Worm (Caenorhabditis elegans) whole organism, L1 larva: Measurements from ENCODE around the gene F40G9.12.

Source experiments
- C34B4.2 ChIP-seq: sonication (generic microtip); optimal IDR thresholded peaks from 2 replicates; lab custom pipeline; 2017; ENCODE audit warnings: mild to moderate bottlenecking, missing genetic modification characterization, missing compliant biosample characterization
- aly-2 ChIP-seq: fragments of 150-350 bp; optimal IDR thresholded peaks from 2 replicates; lab custom pipeline; 2014; ENCODE audit warnings: missing biosample characterization, missing genetic modification characterization
- dpl-1 ChIP-seq, 3 experiments: fragments of 150-350 bp in 2 of 3; sonication (generic microtip) in 1 of 3; optimal IDR thresholded peaks; 2 replicates each; lab custom pipeline; 2014 to 2017; ENCODE audit warnings: missing biosample characterization in 3 of 3, missing genetic modification characterization in 3 of 3, missing genetic modification reagents in 3 of 3
- elt-2 ChIP-seq: sonication (generic microtip); optimal IDR thresholded peaks from 2 replicates; lab custom pipeline; 2016; ENCODE audit warnings: missing genetic modification characterization, mild to moderate bottlenecking, inconsistent platforms, missing compliant biosample characterization, missing genetic modification reagents
- hlh-17 ChIP-seq: fragments of 200-800 bp; sonication (Bioruptor generic); optimal IDR thresholded peaks from 2 replicates; lab custom pipeline; 2018; ENCODE audit warnings: missing genetic modification characterization, mild to moderate bottlenecking, missing compliant biosample characterization, moderate library complexity, borderline replicate concordance
- lsy-2 ChIP-seq, 2 experiments: fragments of 150-350 bp; optimal IDR thresholded peaks; 2 replicates each; lab custom pipeline; 2014; ENCODE audit warnings: missing biosample characterization in 2 of 2, missing genetic modification characterization in 2 of 2
- mep-1 ChIP-seq: fragments of 150-350 bp; optimal IDR thresholded peaks from 2 replicates; lab custom pipeline; 2014; ENCODE audit warnings: missing biosample characterization, missing genetic modification characterization
- nhr-11 ChIP-seq: fragments of 150-350 bp; optimal IDR thresholded peaks from 2 replicates; lab custom pipeline; 2014; ENCODE audit warnings: missing biosample characterization, missing genetic modification characterization
- nhr-237 ChIP-seq: fragments of 150-350 bp; optimal IDR thresholded peaks from 2 replicates; lab custom pipeline; 2014; ENCODE audit warnings: missing biosample characterization, missing genetic modification characterization
- nhr-28 ChIP-seq: fragments of 150-350 bp; optimal IDR thresholded peaks from 2 replicates; lab custom pipeline; 2014; ENCODE audit warnings: missing biosample characterization, missing genetic modification characterization
- skn-1 ChIP-seq: fragments of 150-350 bp; optimal IDR thresholded peaks from 2 replicates; lab custom pipeline; 2014; ENCODE audit warnings: missing biosample characterization, missing genetic modification characterization
- sox-4 ChIP-seq: sonication (generic microtip); optimal IDR thresholded peaks from 2 replicates; lab custom pipeline; 2016; ENCODE audit warnings: missing genetic modification characterization, missing compliant biosample characterization
- zag-1 ChIP-seq: fragments of 150-350 bp; optimal IDR thresholded peaks from 2 replicates; lab custom pipeline; 2014; ENCODE audit warnings: missing biosample characterization, missing genetic modification characterization

DNA sequence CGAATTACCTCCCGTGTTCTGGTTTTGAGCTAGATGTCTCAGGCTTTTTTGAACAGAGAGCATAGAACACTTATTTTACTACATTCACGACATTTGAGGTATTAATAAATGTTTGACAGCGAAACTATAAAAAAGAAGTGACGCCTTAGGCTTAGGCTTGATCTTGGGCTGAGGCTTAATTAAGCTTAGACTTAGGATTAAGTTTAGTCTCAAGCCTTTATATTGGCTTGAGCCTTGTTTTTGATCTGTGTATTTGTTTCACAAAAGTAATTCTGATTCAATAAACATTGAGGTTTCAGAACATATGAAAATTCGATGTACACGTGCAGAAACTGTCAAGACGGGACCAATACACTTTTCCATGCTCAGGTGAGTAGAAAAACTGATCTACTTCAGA lies 38.0 kb downstream of the F40G9.12 start, which contains the start of gene klp-20:
- TF ChIP-seq zag-1 (tag; lab: Kevin White, UChicago) (no peak), lsy-2 (tag; optimal IDR thresholded peaks at IDR 0.05; lab: Kevin White, UChicago) (no peak), hlh-17 (GFP tag; lab: Kevin White, UChicago) (no peak), mep-1 (tag; lab: Kevin White, UChicago) (no peak), sox-4 (tag; lab: Kevin White, UChicago) (no peak), nhr-237 (tag; lab: Kevin White, UChicago) (no peak), aly-2 (tag; lab: Kevin White, UChicago) (no peak), skn-1 (tag; lab: Kevin White, UChicago) (no peak), nhr-28 (no peak), elt-2 (no peak), C34B4.2 (tag; lab: Kevin White, UChicago) (no peak), nhr-11 (tag; lab: Kevin White, UChicago) (no peak), dpl-1 (GFP tag; optimal IDR thresholded peaks at IDR 0.05; lab: Kevin White, UChicago) (no peak)
